Fruit fly (Drosophila melanogaster) whole organism, wandering third instar larva: Measurements from ENCODE around the gene CG10702.

ENCODE experiments used
- Abd-B ChIP-seq: fragments of >200 bp; optimal IDR thresholded peaks from 2 replicates; lab custom pipeline; 2017; ENCODE audit warnings: missing biosample characterization, missing genetic modification characterization
- Dfd ChIP-seq: fragments of >200 bp; optimal IDR thresholded peaks from 2 replicates; lab custom pipeline; 2017; ENCODE audit warnings: missing biosample characterization, missing genetic modification characterization
- Dif ChIP-seq: fragments of 200-275, 200-300 bp; sonication (Bioruptor generic); optimal IDR thresholded peaks from 2 replicates; lab custom pipeline; 2018; ENCODE audit warnings: missing biosample characterization, missing genetic modification characterization; ENCODE audit not compliant: partially characterized antibody
- GATAd ChIP-seq: sonication (Bioruptor generic); optimal IDR thresholded peaks from 2 replicates; lab custom pipeline; 2016; ENCODE audit warnings: missing biosample characterization, missing genetic modification characterization
- HLH106 ChIP-seq: fragments of 200-800 bp; optimal IDR thresholded peaks from 3 replicates; lab custom pipeline; 2019; ENCODE audit warnings: missing biosample characterization, mild to moderate bottlenecking, missing genetic modification characterization, moderate library complexity
- Hnf4 ChIP-seq: fragments of 200-800 bp; sonication (Bioruptor generic); optimal IDR thresholded peaks from 2 replicates; lab custom pipeline; 2016; ENCODE audit warnings: missing biosample characterization, mild to moderate bottlenecking, missing genetic modification characterization
- Hr78 ChIP-seq: fragments of >200 bp; optimal IDR thresholded peaks from 2 replicates; lab custom pipeline; 2017; ENCODE audit warnings: missing biosample characterization, missing genetic modification characterization
- Hr83 ChIP-seq: fragments of 200-300 bp; sonication (Bioruptor generic); optimal IDR thresholded peaks from 2 replicates; lab custom pipeline; 2016; ENCODE audit warnings: missing biosample characterization, mild to moderate bottlenecking, missing genetic modification characterization, moderate library complexity; ENCODE audit not compliant: poor library complexity, severe bottlenecking
- Jra ChIP-seq: sonication (Bioruptor generic); optimal IDR thresholded peaks from 2 replicates; lab custom pipeline; 2016; ENCODE audit warnings: missing biosample characterization, missing genetic modification characterization
- Mio ChIP-seq: sonication (Bioruptor generic); optimal IDR thresholded peaks from 2 replicates; lab custom pipeline; 2016; ENCODE audit warnings: missing biosample characterization, missing genetic modification characterization
- N ChIP-seq: fragments of >200 bp; optimal IDR thresholded peaks from 2 replicates; lab custom pipeline; 2018; ENCODE audit warnings: missing biosample characterization, missing external identifiers, missing genetic modification characterization
- OdsH ChIP-seq: fragments of 200-800 bp; sonication (Bioruptor generic); optimal IDR thresholded peaks from 2 replicates; lab custom pipeline; 2016; ENCODE audit warnings: missing biosample characterization, mild to moderate bottlenecking, missing genetic modification characterization
- Rel ChIP-seq, 2 experiments: fragments of 200-800 bp; sonication (Bioruptor generic) in 1 of 2; optimal IDR thresholded peaks; 2 replicates in 1 of 2; 3 replicates in 1 of 2; lab custom pipeline; 2016 to 2019; ENCODE audit warnings: mild to moderate bottlenecking in 2 of 2, missing biosample characterization in 2 of 2, missing genetic modification characterization in 2 of 2, moderate library complexity in 1 of 2
- Sp1 ChIP-seq: fragments of 200-800 bp; sonication (Bioruptor generic); optimal IDR thresholded peaks from 3 replicates; lab custom pipeline; 2019; ENCODE audit warnings: missing biosample characterization, mild to moderate bottlenecking, missing genetic modification characterization, moderate library complexity
- Vsx2 ChIP-seq: fragments of 200-300, 225-300 bp; sonication (Bioruptor generic); optimal IDR thresholded peaks from 2 replicates; lab custom pipeline; 2018; ENCODE audit warnings: missing biosample characterization, missing genetic modification characterization; ENCODE audit not compliant: partially characterized antibody
- br ChIP-seq: fragments of 200-800 bp; sonication (Bioruptor generic); optimal IDR thresholded peaks from 2 replicates; lab custom pipeline; 2016; ENCODE audit warnings: missing biosample characterization, missing genetic modification characterization
- brk ChIP-seq: fragments of 200-800 bp; sonication (Bioruptor generic); optimal IDR thresholded peaks from 2 replicates; lab custom pipeline; 2016; ENCODE audit warnings: missing biosample characterization, mild to moderate bottlenecking, missing genetic modification characterization
- dl ChIP-seq, 2 experiments: fragments of 175-275, 200-275 bp in 1 of 2; fragments of 200-275 bp in 1 of 2; sonication (Bioruptor generic); optimal IDR thresholded peaks; lab custom pipeline; 2018; ENCODE audit warnings: mild to moderate bottlenecking in 2 of 2, missing biosample characterization in 2 of 2, missing genetic modification characterization in 2 of 2, moderate library complexity in 2 of 2; ENCODE audit not compliant: partially characterized antibody in 2 of 2, insufficient read depth in 1 of 2
- dmrt93B ChIP-seq: fragments of 200-800 bp; sonication (Bioruptor generic); optimal IDR thresholded peaks from 2 replicates; lab custom pipeline; 2018; ENCODE audit warnings: missing biosample characterization, mild to moderate bottlenecking, missing genetic modification characterization
- dsf ChIP-seq: sonication (Bioruptor generic); optimal IDR thresholded peaks from 2 replicates; lab custom pipeline; 2016; ENCODE audit warnings: missing biosample characterization, missing genetic modification characterization, borderline replicate concordance
- foxo ChIP-seq, 2 experiments: fragments of 200-800 bp; sonication (Bioruptor generic); optimal IDR thresholded peaks; 2 replicates in 1 of 2; 3 replicates in 1 of 2; lab custom pipeline; 2016 to 2017; ENCODE audit warnings: missing biosample characterization in 2 of 2, missing genetic modification characterization in 2 of 2
- fru ChIP-seq: fragments of 200-800 bp; sonication (Bioruptor generic); optimal IDR thresholded peaks from 3 replicates; lab custom pipeline; 2016; ENCODE audit warnings: missing biosample characterization, mild to moderate bottlenecking, missing genetic modification characterization
- h ChIP-seq: fragments of 200-800 bp; sonication (Bioruptor generic); optimal IDR thresholded peaks from 3 replicates; lab custom pipeline; 2016; ENCODE audit warnings: missing biosample characterization, mild to moderate bottlenecking, missing genetic modification characterization
- jim ChIP-seq: fragments of 175-275, 200-325 bp; sonication (Bioruptor generic); optimal IDR thresholded peaks from 2 replicates; lab custom pipeline; 2016; ENCODE audit warnings: missing biosample characterization, mild to moderate bottlenecking, missing genetic modification characterization
- lola ChIP-seq: fragments of >200 bp; optimal IDR thresholded peaks from 2 replicates; lab custom pipeline; 2017; ENCODE audit warnings: missing biosample characterization, missing genetic modification characterization
- pan ChIP-seq: fragments of >200 bp; optimal IDR thresholded peaks from 2 replicates; lab custom pipeline; 2017
- psq ChIP-seq: fragments of 200-800 bp; sonication (Bioruptor generic); optimal IDR thresholded peaks from 3 replicates; lab custom pipeline; 2017; ENCODE audit warnings: missing biosample characterization, mild to moderate bottlenecking, missing genetic modification characterization, moderate library complexity
- rgr ChIP-seq: fragments of 200-800 bp; sonication (Bioruptor generic); optimal IDR thresholded peaks from 3 replicates; lab custom pipeline; 2016; ENCODE audit warnings: missing biosample characterization, mild to moderate bottlenecking, missing genetic modification characterization
- sv ChIP-seq: fragments of 200-800 bp; sonication (Bioruptor generic); optimal IDR thresholded peaks from 3 replicates; lab custom pipeline; 2016; ENCODE audit warnings: missing biosample characterization, missing genetic modification characterization
- usp ChIP-seq: fragments of >200 bp; optimal IDR thresholded peaks from 2 replicates; lab custom pipeline; 2017; ENCODE audit warnings: missing biosample characterization, missing genetic modification characterization
- woc ChIP-seq: sonication (Bioruptor generic); optimal IDR thresholded peaks from 2 replicates; lab custom pipeline; 2016; ENCODE audit warnings: missing biosample characterization, mild to moderate bottlenecking, missing genetic modification characterization

CG10702 gene

DNA sequence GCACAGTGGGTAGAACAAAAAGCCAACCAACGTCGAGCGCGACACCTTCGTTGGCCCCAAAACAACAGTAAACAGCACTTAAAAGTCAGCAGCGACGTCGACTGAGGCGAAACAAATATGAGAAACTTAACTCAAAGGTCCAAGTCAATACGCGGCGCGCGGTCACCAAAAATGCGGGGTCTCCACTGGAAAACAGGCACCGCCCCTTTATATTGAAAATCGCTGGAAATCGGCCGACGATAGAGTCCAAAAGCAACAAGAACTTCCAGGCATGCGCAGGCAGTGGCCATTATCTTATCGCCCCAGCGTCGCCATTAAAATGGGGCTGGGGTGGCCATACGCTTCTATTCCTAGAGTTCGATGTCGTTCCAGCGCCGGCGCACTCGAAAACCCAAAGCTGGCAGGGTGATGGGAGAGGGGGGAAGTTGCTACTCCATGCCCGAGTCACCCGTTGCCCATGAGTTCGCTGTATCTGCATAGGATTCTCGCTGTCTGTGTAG, 38.8 kb upstream of the CG10702 start, which contains the start of gene Lim3:
Gene Lim3, minus strand, starts transcription at position 51 of the 500 bp plus-strand sequence.
- TF ChIP-seq jim (GFP tag; lab: Kevin White, UChicago) (no peak), h (GFP tag; lab: Kevin White, UChicago) (peak; percentile 3), woc (GFP tag; lab: Kevin White, UChicago) (no peak), Dif (peak; percentile 75), OdsH (GFP tag; lab: Kevin White, UChicago) (no peak), Dfd (GFP tag; lab: Kevin White, UChicago) (no peak), Vsx2 (peak; percentile 84)

DNA sequence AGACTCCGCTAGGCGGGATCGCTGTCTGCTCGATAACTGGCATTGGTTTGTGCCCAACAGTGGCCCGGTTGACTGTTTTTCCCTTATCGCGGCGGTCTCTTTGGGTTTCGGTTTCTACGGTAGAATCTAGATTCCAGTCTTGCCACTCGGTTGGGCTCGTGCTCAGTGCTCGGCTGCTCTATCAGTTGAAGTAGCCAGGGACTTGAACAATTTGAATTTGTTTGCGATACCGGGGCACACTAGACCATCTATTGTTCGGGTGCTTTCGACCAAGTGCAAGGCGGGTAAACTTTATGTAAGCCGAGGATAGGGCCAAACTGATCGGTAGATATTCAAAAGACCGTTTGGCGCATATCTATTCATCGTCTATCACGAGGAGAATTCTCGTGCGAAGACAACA, 36.6 kb upstream of the CG10702 start:
- no peak for TF ChIP-seq Jra (GFP tag; lab: Kevin White, UChicago)
- TF ChIP-seq dl (GFP tag; optimal IDR thresholded peaks at IDR 0.05; lab: Kevin White, UChicago; ENCODE audit: insufficient read depth in 1 of 2, partially characterized antibody in 2 of 2) = no peak
- TF ChIP-seq br (GFP tag; lab: Kevin White, UChicago) = no peak
- no peak for TF ChIP-seq h (GFP tag; lab: Kevin White, UChicago)
- TF ChIP-seq Hnf4 (GFP tag; lab: Kevin White, UChicago) = no peak

DNA sequence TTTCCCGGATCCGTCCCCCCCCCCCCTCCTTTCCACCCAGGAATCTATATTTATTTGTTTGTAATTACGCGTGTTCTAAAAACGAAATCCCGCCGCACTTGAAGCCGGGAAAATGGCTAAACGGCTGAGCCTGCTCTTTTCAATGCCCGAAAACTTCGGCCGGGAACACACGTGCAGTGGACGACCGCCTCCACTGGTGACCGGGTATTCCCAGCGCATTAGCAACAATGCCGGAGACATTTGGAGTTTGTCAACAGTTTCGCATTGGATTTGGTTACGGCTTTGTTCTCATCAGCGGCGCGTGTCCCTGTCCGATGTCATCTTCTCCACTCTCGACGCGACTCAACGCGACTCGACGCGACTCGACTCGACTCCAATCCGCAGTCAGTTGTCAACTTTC, 34.7 kb upstream of the CG10702 start:
- TF ChIP-seq dsf (GFP tag; lab: Kevin White, UChicago) (no peak), brk (no peak), HLH106 (tag; lab: Kevin White, UChicago) (no peak), Abd-B (GFP tag; lab: Kevin White, UChicago) (no peak), rgr (GFP tag; lab: Kevin White, UChicago) (no peak), Rel (GFP tag; optimal IDR thresholded peaks at IDR 0.05; lab: Kevin White, UChicago) (no peak), Rel (tag; optimal IDR thresholded peaks at IDR 0.05; lab: Kevin White, UChicago) (no peak), foxo (GFP tag; optimal IDR thresholded peaks at IDR 0.05; lab: Kevin White, UChicago) (no peak), Vsx2 (no peak), Hr78 (GFP tag; lab: Kevin White, UChicago) (no peak), sv (no peak), fru (GFP tag; lab: Kevin White, UChicago) (no peak), dl (GFP tag; optimal IDR thresholded peaks at IDR 0.05; lab: Kevin White, UChicago; ENCODE audit: insufficient read depth in 1 of 2, partially characterized antibody in 2 of 2) (no peak), Dfd (GFP tag; lab: Kevin White, UChicago) (no peak), Mio (GFP tag; lab: Kevin White, UChicago) (no peak)

DNA sequence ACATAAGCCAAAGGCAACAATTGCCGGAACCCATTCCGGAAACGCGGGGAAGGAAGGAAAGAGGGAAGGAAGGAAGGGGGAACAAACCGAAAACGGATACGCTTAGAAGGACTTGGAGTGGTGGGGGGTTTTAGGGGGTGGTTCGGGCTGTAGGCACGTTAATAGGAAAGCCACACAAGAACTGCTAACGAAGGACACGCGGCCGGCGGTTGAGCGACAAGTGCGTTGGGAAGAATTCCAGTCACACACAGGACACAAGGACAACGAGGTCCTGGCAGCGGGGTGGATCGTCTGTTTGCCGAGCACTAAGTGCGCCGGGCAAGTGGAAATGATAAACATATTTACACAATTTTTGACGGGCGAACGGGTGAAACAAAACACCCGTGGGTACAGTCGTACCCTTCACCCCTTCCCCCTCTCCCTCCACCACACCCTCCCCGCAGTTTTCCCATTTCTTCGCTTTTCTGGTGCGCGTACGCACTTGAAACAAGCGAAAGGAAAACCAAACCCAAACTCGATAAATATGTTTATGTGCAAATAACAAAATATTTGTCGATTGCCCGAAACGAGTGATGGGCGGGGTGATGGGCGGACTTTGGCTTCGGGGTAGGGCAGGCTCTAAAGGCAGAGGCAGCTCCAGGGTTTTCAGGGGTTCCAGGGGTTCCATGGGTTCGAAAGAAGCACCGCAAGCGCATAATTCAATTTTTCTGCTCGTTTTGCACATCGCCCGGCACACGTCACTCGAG, 33.7 kb upstream of the CG10702 start:
- TF ChIP-seq psq (GFP tag; lab: Kevin White, UChicago) (no peak), Hnf4 (GFP tag; lab: Kevin White, UChicago) (no peak), lola (no peak), dmrt93B (GFP tag; lab: Kevin White, UChicago) (no peak), GATAd (no peak), Dif (no peak), Mio (GFP tag; lab: Kevin White, UChicago) (no peak), dl (GFP tag; optimal IDR thresholded peaks at IDR 0.05; lab: Kevin White, UChicago; ENCODE audit: insufficient read depth in 1 of 2, partially characterized antibody in 2 of 2) (no peak), Hr83 (no peak), woc (GFP tag; lab: Kevin White, UChicago) (no peak), br (GFP tag; lab: Kevin White, UChicago) (no peak), dsf (GFP tag; lab: Kevin White, UChicago) (no peak), usp (GFP tag; lab: Kevin White, UChicago) (no peak), Vsx2 (no peak), Sp1 (GFP tag; lab: Kevin White, UChicago) (no peak), OdsH (GFP tag; lab: Kevin White, UChicago) (no peak), Abd-B (GFP tag; lab: Kevin White, UChicago) (no peak), pan (lab: Kevin White, UChicago) (no peak), rgr (GFP tag; lab: Kevin White, UChicago) (no peak), N (GFP tag; lab: Kevin White, UChicago) (no peak)
